Worm (Caenorhabditis elegans) whole organism, L2 larva: Measurements from ENCODE around the gene clec-7.

ENCODE experiments used
- skn-1 ChIP-seq: sonication (generic microtip); optimal IDR thresholded peaks from 2 replicates; lab custom pipeline; 2017; ENCODE audit warnings: missing biosample characterization, missing genetic modification characterization
- snpc-4 ChIP-seq: fragments of 150-350 bp; optimal IDR thresholded peaks from 2 replicates; lab custom pipeline; 2014; ENCODE audit warnings: missing biosample characterization, missing genetic modification characterization
- unc-39 ChIP-seq: fragments of 150-350 bp; optimal IDR thresholded peaks from 2 replicates; lab custom pipeline; 2014; ENCODE audit warnings: missing biosample characterization, missing genetic modification characterization
- ztf-11 ChIP-seq: sonication (generic microtip); optimal IDR thresholded peaks from 2 replicates; lab custom pipeline; 2017; ENCODE audit warnings: missing biosample characterization, missing genetic modification characterization

DNA sequence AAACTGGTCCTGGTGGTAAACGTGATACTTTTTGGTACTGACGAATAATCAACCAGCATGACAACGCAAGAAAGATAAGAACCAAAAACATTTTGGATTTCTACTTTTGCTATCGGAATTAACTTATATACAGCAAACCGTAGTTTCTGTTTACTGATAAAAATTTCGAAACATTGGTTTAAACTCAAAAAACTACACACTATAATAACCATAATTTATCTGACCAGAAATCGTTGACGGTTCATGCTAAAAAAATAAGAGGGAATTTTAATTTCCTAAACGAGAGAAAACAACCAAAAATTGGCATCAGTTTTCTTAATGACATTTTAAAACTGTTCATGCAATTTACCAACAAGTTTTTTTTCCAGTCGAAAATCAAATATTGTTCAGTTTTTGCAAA lies 33.5 kb downstream of the clec-7 start, which contains the start of gene cyp-35A1:
- TF ChIP-seq snpc-4 (tag; lab: Kevin White, UChicago), result no peak
- no peak for TF ChIP-seq unc-39 (tag; lab: Kevin White, UChicago)
- no peak for TF ChIP-seq skn-1 (tag; lab: Kevin White, UChicago)
- TF ChIP-seq ztf-11 (tag; lab: Kevin White, UChicago), result no peak
